Worm (Caenorhabditis elegans) whole organism, late embryonic: ENCODE measurements around the gene F01F1.2.

Experiments
- C08G9.2 ChIP-seq: sonication (generic microtip); optimal IDR thresholded peaks from 2 replicates; lab custom pipeline; 2016; ENCODE audit warnings: mild to moderate bottlenecking, missing genetic modification characterization, moderate library complexity, missing compliant biosample characterization
- K09A11.1 ChIP-seq: sonication (generic microtip); optimal IDR thresholded peaks from 2 replicates; lab custom pipeline; 2017; ENCODE audit warnings: antibody characterized with exemption, mild to moderate bottlenecking, missing genetic modification characterization, missing compliant biosample characterization; ENCODE audit not compliant: insufficient read depth
- ceh-48 ChIP-seq: sonication (generic microtip); optimal IDR thresholded peaks from 2 replicates; lab custom pipeline; 2016; ENCODE audit warnings: missing genetic modification characterization, inconsistent platforms, missing compliant biosample characterization
- che-1 ChIP-seq: sonication (generic microtip); optimal IDR thresholded peaks from 2 replicates; lab custom pipeline; 2016; ENCODE audit warnings: mild to moderate bottlenecking, missing genetic modification characterization, missing compliant biosample characterization
- eyg-1 ChIP-seq: sonication (generic microtip); optimal IDR thresholded peaks from 2 replicates; lab custom pipeline; 2016; ENCODE audit warnings: missing genotype, missing genetic modification characterization, missing compliant biosample characterization
- hlh-13 ChIP-seq: fragments of 200-800 bp; sonication (Bioruptor generic); optimal IDR thresholded peaks from 2 replicates; lab custom pipeline; 2018; ENCODE audit warnings: mild to moderate bottlenecking, missing genetic modification characterization, missing compliant biosample characterization
- hlh-6 ChIP-seq: sonication (generic microtip); optimal IDR thresholded peaks from 2 replicates; lab custom pipeline; 2016; ENCODE audit warnings: missing genotype, missing genetic modification characterization, missing compliant biosample characterization
- pat-9 ChIP-seq: fragments of 200-800 bp; sonication (Bioruptor generic); optimal IDR thresholded peaks from 2 replicates; lab custom pipeline; 2018; ENCODE audit warnings: mild to moderate bottlenecking, missing genetic modification characterization, moderate library complexity, missing compliant biosample characterization
- pha-4 ChIP-seq: fragments of 150-350 bp; optimal IDR thresholded peaks from 2 replicates; lab custom pipeline; 2018; ENCODE audit warnings: missing biosample characterization, missing genetic modification reagents, missing genetic modification characterization
- pqm-1 ChIP-seq: sonication (generic microtip); optimal IDR thresholded peaks from 2 replicates; lab custom pipeline; 2016; ENCODE audit warnings: missing genetic modification characterization, missing compliant biosample characterization
- pros-1 ChIP-seq: fragments of 150-350 bp; optimal IDR thresholded peaks from 2 replicates; lab custom pipeline; 2014; ENCODE audit warnings: missing biosample characterization, missing genetic modification reagents, missing genetic modification characterization
- rnt-1 ChIP-seq: sonication (generic microtip); optimal IDR thresholded peaks from 2 replicates; lab custom pipeline; 2016; ENCODE audit warnings: missing genetic modification characterization, missing compliant biosample characterization
- sox-4 ChIP-seq: sonication (generic microtip); optimal IDR thresholded peaks from 2 replicates; lab custom pipeline; 2017; ENCODE audit warnings: mild to moderate bottlenecking, missing genetic modification characterization, inconsistent platforms, missing compliant biosample characterization
- tbx-2 ChIP-seq: sonication (generic microtip); optimal IDR thresholded peaks from 2 replicates; lab custom pipeline; 2016; ENCODE audit warnings: missing genetic modification characterization, missing compliant biosample characterization

ce11 chrIII:5875418-5875702 is 3.0 kb upstream of the F01F1.2 start:
- TF ChIP-seq eyg-1 (tag; lab: Kevin White, UChicago) (no peak), pat-9 (tag; lab: Kevin White, UChicago) (no peak), pha-4 (no peak), C08G9.2 (tag; lab: Kevin White, UChicago) (no peak), ceh-48 (no peak), che-1 (tag; lab: Kevin White, UChicago) (no peak), K09A11.1 (tag; lab: Kevin White, UChicago) (no peak), hlh-6 (no peak), tbx-2 (tag; lab: Kevin White, UChicago) (no peak), rnt-1 (no peak), hlh-13 (GFP tag; lab: Kevin White, UChicago) (no peak), pqm-1 (tag; lab: Kevin White, UChicago) (no peak), pros-1 (tag; lab: Kevin White, UChicago) (no peak), sox-4 (tag; lab: Kevin White, UChicago) (no peak)
